Worm (Caenorhabditis elegans): Measurements from ENCODE around the gene Y40H7A.11.

DNA sequence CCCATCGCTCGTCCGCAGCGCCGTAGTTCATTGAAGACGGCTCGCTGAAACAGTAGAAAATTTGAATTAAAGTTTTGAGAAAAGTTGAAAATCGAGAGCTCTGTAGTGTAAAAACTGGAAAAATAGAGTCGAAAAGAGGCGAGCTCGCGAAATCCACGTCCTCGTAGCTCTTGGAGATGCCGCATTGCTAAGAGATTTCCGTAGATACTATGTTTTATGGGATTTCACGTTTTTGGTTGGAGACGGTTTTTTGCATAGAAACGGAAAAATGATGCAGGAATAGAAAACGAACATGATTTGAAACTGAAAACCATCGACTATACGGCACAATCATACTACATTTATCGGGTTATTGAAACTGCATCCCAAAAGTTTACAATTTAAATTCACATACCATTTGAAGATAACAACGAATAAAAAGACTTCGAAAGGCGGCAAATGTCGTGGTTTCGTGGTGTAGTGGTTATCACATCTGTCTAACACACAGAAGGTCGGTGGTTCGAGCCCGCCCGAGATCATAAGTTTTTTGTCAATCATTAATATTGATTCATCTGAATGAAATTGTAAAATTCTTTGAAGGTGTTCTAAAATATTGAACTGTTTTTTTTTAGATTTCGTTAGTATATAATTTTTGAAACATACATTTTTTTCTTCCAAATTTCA is 14.9 kb upstream of the Y40H7A.11 start, which contains the start of gene pkd-2:
- TF ChIP-seq elt-3 (tag; optimal IDR thresholded peaks at IDR 0.05) (no peak), elt-1 (tag; optimal IDR thresholded peaks at IDR 0.05; ENCODE audit: borderline replicate concordance, insufficient read depth) (no peak), M03D4.4 (tag; optimal IDR thresholded peaks at IDR 0.05) (no peak), hlh-1 (tag; optimal IDR thresholded peaks at IDR 0.05) (no peak), unc-62 (GFP tag; optimal IDR thresholded peaks at IDR 0.05) (no peak), ces-1 (GFP tag; optimal IDR thresholded peaks at IDR 0.05) (no peak), nhr-76 (tag; optimal IDR thresholded peaks at IDR 0.05) (no peak), sptf-1 (tag; optimal IDR thresholded peaks at IDR 0.05) (no peak), nhr-12 (tag; optimal IDR thresholded peaks at IDR 0.05) (no peak)
